Worm (Caenorhabditis elegans) whole organism, late embryonic: Measurements from ENCODE around the gene ntp-1.

Source experiments
- ahr-1 ChIP-seq: sonication (generic microtip); optimal IDR thresholded peaks from 2 replicates; lab custom pipeline; 2016; ENCODE audit warnings: missing genetic modification characterization, missing compliant biosample characterization
- ama-1 ChIP-seq: fragments of 150-350 bp; optimal IDR thresholded peaks from 2 replicates; lab custom pipeline; 2014
- ceh-34 ChIP-seq: sonication (generic microtip); optimal IDR thresholded peaks from 2 replicates; lab custom pipeline; 2016; ENCODE audit warnings: mild to moderate bottlenecking, missing genetic modification characterization, missing compliant biosample characterization
- gmeb-2 ChIP-seq: sonication (generic microtip); optimal IDR thresholded peaks from 2 replicates; lab custom pipeline; 2016; ENCODE audit warnings: missing genetic modification characterization, inconsistent platforms, missing compliant biosample characterization
- pat-9 ChIP-seq: fragments of 200-800 bp; sonication (Bioruptor generic); optimal IDR thresholded peaks from 2 replicates; lab custom pipeline; 2018; ENCODE audit warnings: mild to moderate bottlenecking, missing genetic modification characterization, moderate library complexity, missing compliant biosample characterization
- ttx-3 ChIP-seq: sonication (generic microtip); optimal IDR thresholded peaks from 2 replicates; lab custom pipeline; 2016; ENCODE audit warnings: missing genetic modification reagents, missing genetic modification characterization, missing compliant biosample characterization

- TF ChIP-seq ceh-34 (peak; percentile 47), gmeb-2 (tag; lab: Kevin White, UChicago) (no peak), pat-9 (no peak), ama-1 (lab: Kevin White, UChicago) (no peak), ttx-3 (tag; lab: Kevin White, UChicago) (no peak), ahr-1 (no peak)
Observed at ce11 chrIV:7790801-7791588, 3.6 kb downstream of the ntp-1 start, which contains the start of gene rsp-6.
